Worm (Caenorhabditis elegans): Measurements from ENCODE around the gene bath-41.

DNA sequence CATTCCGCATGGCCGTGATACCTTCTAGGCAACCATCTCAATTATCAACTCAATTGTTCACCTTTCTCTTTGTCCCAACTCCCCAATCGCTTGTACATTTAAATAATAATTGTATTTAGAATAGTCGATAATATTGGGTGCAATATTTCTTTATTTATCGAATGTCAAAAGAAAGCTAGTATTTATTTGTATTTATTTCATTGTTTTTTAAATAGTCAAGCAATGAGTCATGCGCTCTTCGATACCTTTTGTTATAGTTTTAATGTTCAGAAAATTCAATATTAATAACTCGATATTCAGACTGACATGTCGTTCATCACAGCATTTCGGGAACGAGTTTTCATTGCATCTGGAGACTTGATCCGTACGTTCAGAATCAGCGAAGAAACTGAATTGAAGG lies 3.4 kb upstream of the bath-41 start, which contains the start of gene wdr-4:
- TF ChIP-seq pha-4 (tag; optimal IDR thresholded peaks at IDR 0.05) (no peak), drap-1 (GFP tag; optimal IDR thresholded peaks at IDR 0.05) (no peak), sptf-1 (tag; optimal IDR thresholded peaks at IDR 0.05) (no peak), nhr-237 (tag; optimal IDR thresholded peaks at IDR 0.05) (no peak), ztf-11 (tag; optimal IDR thresholded peaks at IDR 0.05) (no peak), unc-62 (GFP tag; optimal IDR thresholded peaks at IDR 0.05) (no peak), mab-5 (tag; optimal IDR thresholded peaks at IDR 0.05) (no peak), nhr-28 (tag; optimal IDR thresholded peaks at IDR 0.05) (no peak), lin-13 (tag; optimal IDR thresholded peaks at IDR 0.05) (no peak), blmp-1 (tag; optimal IDR thresholded peaks at IDR 0.05) (no peak), lsy-2 (tag; optimal IDR thresholded peaks at IDR 0.05) (no peak), elt-1 (tag; optimal IDR thresholded peaks at IDR 0.05; ENCODE audit: borderline replicate concordance, insufficient read depth) (no peak), sem-2 (GFP tag; optimal IDR thresholded peaks at IDR 0.05) (no peak), mls-2 (tag; optimal IDR thresholded peaks at IDR 0.05) (no peak)
